Worm (Caenorhabditis elegans) whole organism, mixed stage, embryonic: Measurements from ENCODE around the gene nhr-196.

Experiments
- M03D4.4 ChIP-seq: sonication (generic microtip); optimal IDR thresholded peaks from 2 replicates; lab custom pipeline; 2017; ENCODE audit warnings: mild to moderate bottlenecking, missing genetic modification characterization, missing compliant biosample characterization
- bed-3 ChIP-seq: fragments of 200-800 bp; sonication (Bioruptor generic); optimal IDR thresholded peaks from 3 replicates; lab custom pipeline; 2018; ENCODE audit warnings: mild to moderate bottlenecking, missing genetic modification characterization, moderate library complexity, missing compliant biosample characterization
- blmp-1 ChIP-seq: fragments of 150-350 bp; optimal IDR thresholded peaks from 2 replicates; lab custom pipeline; 2014; ENCODE audit warnings: missing biosample characterization, missing genetic modification characterization
- ceh-39 ChIP-seq: fragments of 150-350 bp; optimal IDR thresholded peaks from 2 replicates; lab custom pipeline; 2014; ENCODE audit warnings: missing biosample characterization, missing genetic modification characterization
- ceh-43 ChIP-seq: fragments of 200-800 bp; sonication (Bioruptor generic); optimal IDR thresholded peaks from 2 replicates; lab custom pipeline; 2018; ENCODE audit warnings: mild to moderate bottlenecking, missing genetic modification characterization, moderate library complexity, missing compliant biosample characterization
- ceh-83 ChIP-seq: fragments of 200-800 bp; sonication (Bioruptor generic); optimal IDR thresholded peaks from 2 replicates; lab custom pipeline; 2018; ENCODE audit warnings: mild to moderate bottlenecking, missing genetic modification characterization, missing compliant biosample characterization
- ces-1 ChIP-seq: fragments of 150-350 bp; optimal IDR thresholded peaks from 2 replicates; lab custom pipeline; 2014; ENCODE audit warnings: missing biosample characterization, missing genetic modification reagents, missing genetic modification characterization
- cnd-1 ChIP-seq: fragments of 200-800 bp; sonication (Bioruptor generic); optimal IDR thresholded peaks from 2 replicates; lab custom pipeline; 2018; ENCODE audit warnings: mild to moderate bottlenecking, missing genetic modification characterization, missing compliant biosample characterization
- elt-3 ChIP-seq: fragments of 150-350 bp; optimal IDR thresholded peaks from 2 replicates; lab custom pipeline; 2014; ENCODE audit warnings: missing biosample characterization, missing genetic modification characterization
- ham-2 ChIP-seq: fragments of 200-800 bp; sonication (Bioruptor generic); optimal IDR thresholded peaks from 2 replicates; lab custom pipeline; 2018; ENCODE audit warnings: mild to moderate bottlenecking, missing genetic modification characterization, missing compliant biosample characterization
- hlh-1 ChIP-seq: fragments of 150-350 bp; optimal IDR thresholded peaks from 2 replicates; lab custom pipeline; 2014; ENCODE audit warnings: missing biosample characterization, missing genetic modification reagents, missing genetic modification characterization
- lin-13 ChIP-seq: fragments of 150-350 bp; optimal IDR thresholded peaks from 2 replicates; lab custom pipeline; 2014; ENCODE audit warnings: missing biosample characterization, missing genetic modification characterization
- lin-32 ChIP-seq: fragments of 200-800 bp; sonication (Bioruptor generic); optimal IDR thresholded peaks from 2 replicates; lab custom pipeline; 2018; ENCODE audit warnings: mild to moderate bottlenecking, missing genetic modification characterization, missing compliant biosample characterization
- lsy-2 ChIP-seq: fragments of 150-350 bp; optimal IDR thresholded peaks from 2 replicates; lab custom pipeline; 2014; ENCODE audit warnings: missing biosample characterization, missing genetic modification characterization
- mab-5 ChIP-seq: fragments of 150-350 bp; optimal IDR thresholded peaks from 2 replicates; lab custom pipeline; 2014; ENCODE audit warnings: missing biosample characterization, missing genetic modification characterization
- mep-1 ChIP-seq: fragments of 150-350 bp; optimal IDR thresholded peaks from 2 replicates; lab custom pipeline; 2017; ENCODE audit warnings: missing biosample characterization, missing genetic modification reagents, missing genetic modification characterization, inconsistent platforms
- mls-2 ChIP-seq: sonication (generic microtip); optimal IDR thresholded peaks from 2 replicates; lab custom pipeline; 2016; ENCODE audit warnings: mild to moderate bottlenecking, missing genetic modification characterization, moderate library complexity, missing compliant biosample characterization
- nhr-12 ChIP-seq: fragments of 150-350 bp; optimal IDR thresholded peaks from 2 replicates; lab custom pipeline; 2014; ENCODE audit warnings: missing biosample characterization, missing genetic modification characterization
- nhr-2 ChIP-seq: fragments of 150-350 bp; optimal IDR thresholded peaks from 2 replicates; lab custom pipeline; 2014; ENCODE audit warnings: missing biosample characterization, missing genetic modification characterization
- nhr-237 ChIP-seq: fragments of 150-350 bp; optimal IDR thresholded peaks from 2 replicates; lab custom pipeline; 2014; ENCODE audit warnings: missing biosample characterization, missing genetic modification characterization
- nhr-28 ChIP-seq: fragments of 150-350 bp; optimal IDR thresholded peaks from 2 replicates; lab custom pipeline; 2014; ENCODE audit warnings: missing biosample characterization, missing genetic modification characterization
- nhr-76 ChIP-seq: sonication (generic microtip); optimal IDR thresholded peaks from 2 replicates; lab custom pipeline; 2017; ENCODE audit warnings: missing biosample characterization, missing genetic modification characterization
- sem-2 ChIP-seq: fragments of 200-800 bp; sonication (Bioruptor generic); optimal IDR thresholded peaks from 2 replicates; lab custom pipeline; 2018; ENCODE audit warnings: mild to moderate bottlenecking, missing genetic modification characterization, missing compliant biosample characterization
- snpc-4 ChIP-seq: fragments of 150-350 bp; optimal IDR thresholded peaks from 2 replicates; lab custom pipeline; 2014; ENCODE audit warnings: missing biosample characterization, missing genetic modification characterization
- sptf-1 ChIP-seq: sonication (generic microtip); optimal IDR thresholded peaks from 2 replicates; lab custom pipeline; 2017; ENCODE audit warnings: mild to moderate bottlenecking, missing genetic modification characterization, moderate library complexity, missing compliant biosample characterization
- tbx-8 ChIP-seq: fragments of 200-800 bp; sonication (Bioruptor generic); optimal IDR thresholded peaks from 2 replicates; lab custom pipeline; 2018; ENCODE audit warnings: mild to moderate bottlenecking, missing genetic modification characterization, moderate library complexity, missing compliant biosample characterization
- unc-120 ChIP-seq: sonication (generic microtip); optimal IDR thresholded peaks from 2 replicates; lab custom pipeline; 2017; ENCODE audit warnings: missing genetic modification characterization, missing compliant biosample characterization; ENCODE audit not compliant: poor library complexity, severe bottlenecking
- unc-39 ChIP-seq: fragments of 150-350 bp; optimal IDR thresholded peaks from 2 replicates; lab custom pipeline; 2014; ENCODE audit warnings: missing biosample characterization, missing genetic modification characterization
- unc-62 ChIP-seq: fragments of 150-350 bp; optimal IDR thresholded peaks from 2 replicates; lab custom pipeline; 2014; ENCODE audit warnings: missing biosample characterization, missing genetic modification reagents, missing genetic modification characterization
- zip-8 ChIP-seq: fragments of 150-350 bp; optimal IDR thresholded peaks from 2 replicates; lab custom pipeline; 2014; ENCODE audit warnings: missing biosample characterization, missing genetic modification characterization

Gene nhr-196

DNA sequence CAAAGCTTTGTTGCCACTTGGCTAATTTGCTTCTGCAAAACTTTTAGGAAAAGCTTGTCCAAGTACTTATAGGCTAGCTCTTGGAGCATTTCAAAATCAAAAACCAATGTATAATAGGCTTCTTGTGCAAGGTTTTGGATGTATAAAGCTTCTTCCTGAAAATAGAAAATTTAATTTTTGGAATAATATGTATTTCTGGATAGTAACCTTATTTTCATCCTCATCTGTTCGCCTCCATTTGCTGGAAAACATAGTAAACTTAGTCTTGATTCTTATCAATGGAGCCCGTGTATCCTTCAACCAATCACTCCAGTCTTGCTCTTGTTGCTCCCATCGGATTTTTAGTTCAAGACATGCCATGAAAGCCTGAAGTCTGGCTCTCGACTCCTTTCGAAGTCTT lies 31.2 kb downstream of the nhr-196 start, which contains the start of gene Y6E2A.4:
Gene Y6E2A.4, minus strand, starts transcription at position 101 of the 400 bp plus-strand sequence.
- TF ChIP-seq mls-2 (tag; lab: Kevin White, UChicago) = no peak
- no peak for TF ChIP-seq elt-3 (tag; lab: Kevin White, UChicago)
- no peak for TF ChIP-seq lin-13 (tag; lab: Kevin White, UChicago)
- no peak for TF ChIP-seq nhr-2
- TF ChIP-seq bed-3 = no peak
- no peak for TF ChIP-seq lsy-2 (tag; lab: Kevin White, UChicago)
- TF ChIP-seq tbx-8 (GFP tag; lab: Kevin White, UChicago) = no peak
- no peak for TF ChIP-seq ceh-43 (GFP tag; lab: Kevin White, UChicago)
- no peak for TF ChIP-seq mab-5
- no peak for TF ChIP-seq hlh-1 (tag; lab: Kevin White, UChicago)
- no peak for TF ChIP-seq nhr-28 (tag; lab: Kevin White, UChicago)
- no peak for TF ChIP-seq nhr-237 (tag; lab: Kevin White, UChicago)
- TF ChIP-seq, all 35 proteins: peak for 0

DNA sequence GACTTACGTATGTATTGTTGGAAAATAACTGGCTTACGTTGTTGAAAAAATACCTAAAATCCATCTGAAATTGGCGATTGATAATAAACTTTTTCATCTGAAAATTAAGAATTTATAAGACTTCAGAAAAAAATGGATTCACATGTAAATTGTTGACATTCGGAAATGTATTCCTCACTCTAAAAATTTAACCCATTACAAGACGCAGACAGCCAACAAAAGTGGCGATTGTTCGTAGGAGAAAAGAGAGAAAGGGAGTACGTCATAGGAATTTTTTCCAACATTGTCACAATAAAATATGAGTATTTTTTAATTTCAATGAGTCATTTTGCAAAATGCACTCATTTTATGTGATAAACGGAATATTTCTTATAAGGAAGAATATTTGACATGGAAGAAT lies 33.0 kb downstream of the nhr-196 start, which contains the start of gene Y6E2A.5:
Gene Y6E2A.5, minus strand, starts transcription at position 101 of the 400 bp plus-strand sequence.
- TF ChIP-seq bed-3 (no peak), sptf-1 (no peak), nhr-2 (no peak), ces-1 (no peak), nhr-237 (tag; lab: Kevin White, UChicago) (no peak), lin-32 (GFP tag; lab: Kevin White, UChicago) (no peak), ceh-39 (tag; lab: Kevin White, UChicago) (no peak), sem-2 (GFP tag; lab: Kevin White, UChicago) (no peak), cnd-1 (tag; lab: Kevin White, UChicago) (no peak), hlh-1 (tag; lab: Kevin White, UChicago) (no peak), unc-62 (GFP tag; lab: Kevin White, UChicago) (no peak), mab-5 (no peak), nhr-28 (tag; lab: Kevin White, UChicago) (no peak), nhr-12 (tag; lab: Kevin White, UChicago) (no peak), mep-1 (tag; lab: Kevin White, UChicago) (no peak)

DNA sequence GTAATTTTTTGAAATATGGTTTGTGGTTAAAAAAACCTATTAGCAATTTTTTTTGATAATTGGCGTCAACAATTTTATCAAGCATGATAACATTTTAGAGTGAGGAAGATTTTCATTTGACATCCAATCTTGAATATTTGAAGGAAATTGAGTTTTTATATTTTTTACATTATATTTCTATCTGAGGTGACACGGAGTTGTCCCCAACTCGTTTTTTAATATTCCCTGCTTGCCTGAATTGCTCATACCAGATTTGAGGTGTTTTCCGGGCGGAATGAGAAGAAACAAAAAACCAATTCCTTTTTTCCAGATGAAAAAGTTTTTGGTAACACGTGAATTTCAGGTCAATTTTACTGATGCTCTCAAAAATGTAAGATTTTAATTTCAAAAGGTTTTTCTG lies 34.1 kb downstream of the nhr-196 start, which contains the start of gene Y6E2A.7:
Gene Y6E2A.7, plus strand, starts transcription at position 301 of the 400 bp plus-strand sequence.
- TF ChIP-seq nhr-2 (no peak), cnd-1 (tag; lab: Kevin White, UChicago) (no peak), sptf-1 (no peak), M03D4.4 (no peak), snpc-4 (tag; lab: Kevin White, UChicago) (no peak), lsy-2 (tag; lab: Kevin White, UChicago) (no peak), zip-8 (tag; lab: Kevin White, UChicago) (no peak), mls-2 (tag; lab: Kevin White, UChicago) (no peak), nhr-28 (tag; lab: Kevin White, UChicago) (no peak), mab-5 (no peak), nhr-237 (tag; lab: Kevin White, UChicago) (no peak), unc-39 (tag; lab: Kevin White, UChicago) (no peak), nhr-76 (tag; lab: Kevin White, UChicago) (no peak), bed-3 (no peak), mep-1 (tag; lab: Kevin White, UChicago) (no peak), unc-120 (tag; lab: Kevin White, UChicago) (no peak), unc-62 (GFP tag; lab: Kevin White, UChicago) (no peak)

DNA sequence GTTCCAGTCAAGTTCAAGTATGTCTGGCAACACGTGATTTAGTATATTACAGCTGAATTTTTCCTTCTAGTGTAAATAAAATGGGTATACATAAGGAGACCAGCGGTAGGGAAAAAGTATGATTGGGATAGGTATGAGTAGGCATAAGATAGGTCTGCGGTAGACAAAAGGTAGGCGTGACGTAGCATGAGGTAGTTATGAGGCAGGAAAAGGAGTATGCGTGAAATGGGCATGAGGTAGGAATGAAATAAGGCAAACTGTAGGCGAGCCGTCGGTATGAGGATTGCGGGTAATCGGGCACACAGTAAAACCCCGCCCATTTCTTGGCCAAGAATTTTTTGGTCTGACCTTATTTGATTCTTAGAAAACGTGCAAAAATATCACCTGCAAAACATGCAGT lies 35.9 kb downstream of the nhr-196 start:
- TF ChIP-seq nhr-76 (tag; lab: Kevin White, UChicago) (no peak), nhr-2 (no peak), nhr-28 (tag; lab: Kevin White, UChicago) (no peak), ham-2 (GFP tag; lab: Kevin White, UChicago) (no peak), nhr-237 (tag; lab: Kevin White, UChicago) (no peak), mls-2 (tag; lab: Kevin White, UChicago) (no peak), ceh-83 (GFP tag; lab: Kevin White, UChicago) (no peak), unc-62 (GFP tag; lab: Kevin White, UChicago) (no peak), lsy-2 (tag; lab: Kevin White, UChicago) (no peak), ceh-39 (tag; lab: Kevin White, UChicago) (no peak), cnd-1 (tag; lab: Kevin White, UChicago) (no peak)

DNA sequence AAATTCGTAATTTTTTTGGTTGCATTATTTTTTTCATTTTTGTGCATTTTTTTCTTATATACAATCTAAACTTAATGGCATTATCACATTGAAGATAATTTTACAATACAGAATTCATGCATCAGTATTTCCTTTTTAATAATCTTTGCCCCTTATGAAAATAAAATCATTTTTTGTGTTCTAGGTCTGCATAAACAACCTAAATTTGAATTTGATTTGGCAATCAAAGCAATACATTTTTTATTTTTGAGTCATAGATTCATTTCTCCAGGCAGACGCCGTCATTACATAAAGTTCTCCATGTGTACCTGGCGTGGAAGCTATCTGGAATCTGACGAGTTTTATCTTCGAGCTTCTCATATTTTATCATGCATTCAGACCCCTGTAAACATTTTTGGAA lies 36.4 kb downstream of the nhr-196 start, which contains the start of gene srh-140:
Gene srh-140, plus strand, starts transcription at position 301 of the 400 bp plus-strand sequence.
- TF ChIP-seq nhr-76 (tag; lab: Kevin White, UChicago) (no peak), blmp-1 (tag; lab: Kevin White, UChicago) (no peak), sem-2 (GFP tag; lab: Kevin White, UChicago) (no peak), ceh-39 (tag; lab: Kevin White, UChicago) (no peak)
